Fruit fly (Drosophila melanogaster): ENCODE measurements around the gene Pkc98E.

Gene Pkc98E

dm6 chr3R:29088938-29089661, 50.1 kb downstream of the Pkc98E start (continued):
- TF ChIP-seq Lhr (GFP tag; optimal IDR thresholded peaks at IDR 0.05) = no peak
- no peak for TF ChIP-seq sob (GFP tag; IDR thresholded peaks at IDR 0.05)
- no peak for TF ChIP-seq C15 (GFP tag; IDR thresholded peaks at IDR 0.05)
- TF ChIP-seq CG10209 (GFP tag; optimal IDR thresholded peaks at IDR 0.05) = peak; percentile 68
- no peak for TF ChIP-seq CG7271 (tag; optimal IDR thresholded peaks at IDR 0.05)
- TF ChIP-seq Dad (GFP tag; optimal IDR thresholded peaks at IDR 0.05) = peak; percentile 41
- TF ChIP-seq CG7963 (GFP tag; IDR thresholded peaks at IDR 0.05; ENCODE audit: partially characterized antibody) = no peak
- no peak for TF ChIP-seq gfzf (GFP tag; optimal IDR thresholded peaks at IDR 0.05)
- no peak for TF ChIP-seq BEAF-32 (GFP tag; optimal IDR thresholded peaks at IDR 0.05)
- no peak for TF ChIP-seq CG1647 (GFP tag; optimal IDR thresholded peaks at IDR 0.05)
- TF ChIP-seq CG18476 (GFP tag; optimal IDR thresholded peaks at IDR 0.05) = peak; percentile 62
- TF ChIP-seq ab (GFP tag; optimal IDR thresholded peaks at IDR 0.05) = no peak
- peak; percentile 75 for TF ChIP-seq CG4424 (GFP tag; optimal IDR thresholded peaks at IDR 0.05)
- TF ChIP-seq CG11398 (GFP tag; optimal IDR thresholded peaks at IDR 0.05) = no peak
- no peak for TF ChIP-seq Poxn (GFP tag; IDR thresholded peaks at IDR 0.05)
- TF ChIP-seq Blimp-1 (GFP tag; optimal IDR thresholded peaks at IDR 0.05) = peak; percentile 79
- no peak for TF ChIP-seq CkIIα-i1 (GFP tag; IDR thresholded peaks at IDR 0.05)
- peak; percentile 42 for TF ChIP-seq nerfin-1 (tag; optimal IDR thresholded peaks at IDR 0.05)
- TF ChIP-seq HLH3B (GFP tag; IDR thresholded peaks at IDR 0.05) = peak; percentile 73
- peak; percentile 50 for TF ChIP-seq CG2202 (tag; optimal IDR thresholded peaks at IDR 0.05)
- TF ChIP-seq sd (tag; optimal IDR thresholded peaks at IDR 0.05) = peak; percentile 58
- TF ChIP-seq Hr51 (GFP tag; optimal IDR thresholded peaks at IDR 0.05) = peak in 1 of 2 experiments; percentile 84
- peak; percentile 47 for TF ChIP-seq Camta (GFP tag; optimal IDR thresholded peaks at IDR 0.05)
- TF ChIP-seq CG8478 (optimal IDR thresholded peaks at IDR 0.05) = no peak
- TF ChIP-seq CG10321 (GFP tag; IDR thresholded peaks at IDR 0.05) = no peak
- TF ChIP-seq CG4730 (GFP tag; IDR thresholded peaks at IDR 0.05) = 0 out of 2 replicates have a peak, but pooled peaks have one; percentile 17
- peak; percentile 21 for TF ChIP-seq Nf-YB (GFP tag; optimal IDR thresholded peaks at IDR 0.05)
- TF ChIP-seq CG11093 (GFP tag; IDR thresholded peaks at IDR 0.05) = peak; percentile 73; the same call in 2 of the 3 replicates
- peak; percentile 71 for TF ChIP-seq CG12659 (GFP tag; optimal IDR thresholded peaks at IDR 0.05)
- TF ChIP-seq CG6272 (GFP tag; IDR thresholded peaks at IDR 0.05) = no peak
- peak; percentile 23 for TF ChIP-seq twi (tag; optimal IDR thresholded peaks at IDR 0.05)
- TF ChIP-seq CG8388 (GFP tag; optimal IDR thresholded peaks at IDR 0.05) = peak; percentile 78
- no peak for TF ChIP-seq eve (GFP tag; optimal IDR thresholded peaks at IDR 0.05)
- TF ChIP-seq pzg (GFP tag; optimal IDR thresholded peaks at IDR 0.05) = no peak
- peak; percentile 76 for TF ChIP-seq ems (GFP tag; optimal IDR thresholded peaks at IDR 0.05)
- TF ChIP-seq CG2875 (GFP tag; optimal IDR thresholded peaks at IDR 0.05) = peak; percentile 72
- peak; percentile 59 for TF ChIP-seq pnt (GFP tag; optimal IDR thresholded peaks at IDR 0.05)
- TF ChIP-seq CG7357 (GFP tag; IDR thresholded peaks at IDR 0.05) = peak; percentile 36; the same call in 1 of the 3 replicates
- TF ChIP-seq CG14667 (GFP tag; IDR thresholded peaks at IDR 0.05) = peak; percentile 47; the same call in 1 of the 2 replicates
- TF ChIP-seq az2 (GFP tag; optimal IDR thresholded peaks at IDR 0.05) = peak; percentile 67
- TF ChIP-seq CG4820 (GFP tag; optimal IDR thresholded peaks at IDR 0.05) = peak; percentile 70
- peak; percentile 42 for TF ChIP-seq mam (GFP tag; optimal IDR thresholded peaks at IDR 0.05)
- peak; percentile 45 for TF ChIP-seq CG6683 (GFP tag; optimal IDR thresholded peaks at IDR 0.05)
- peak; percentile 45 for TF ChIP-seq zen (tag; optimal IDR thresholded peaks at IDR 0.05)
- TF ChIP-seq CG14860 (GFP tag; IDR thresholded peaks at IDR 0.05; ENCODE audit: partially characterized antibody) = no peak
- TF ChIP-seq sens (GFP tag) = peak; percentile 92
- no peak for TF ChIP-seq vfl (GFP tag; optimal IDR thresholded peaks at IDR 0.05)
- TF ChIP-seq salm (tag; optimal IDR thresholded peaks at IDR 0.05) = no peak
- TF ChIP-seq ap (GFP tag; IDR thresholded peaks at IDR 0.05) = peak; percentile 60
- no peak for TF ChIP-seq CG9932 (GFP tag; IDR thresholded peaks at IDR 0.05)
